Worm (Caenorhabditis elegans) whole organism, mixed stage, embryonic: ENCODE results near the gene sre-49.

Experiments
- M03D4.4 ChIP-seq: sonication (generic microtip); optimal IDR thresholded peaks from 2 replicates; lab custom pipeline; 2017; ENCODE audit warnings: mild to moderate bottlenecking, missing genetic modification characterization, missing compliant biosample characterization
- blmp-1 ChIP-seq: fragments of 150-350 bp; optimal IDR thresholded peaks from 2 replicates; lab custom pipeline; 2014; ENCODE audit warnings: missing biosample characterization, missing genetic modification characterization
- elt-1 ChIP-seq: sonication (generic microtip); optimal IDR thresholded peaks from 2 replicates; lab custom pipeline; 2017; ENCODE audit warnings: missing genetic modification characterization, mild to moderate bottlenecking, missing compliant biosample characterization, antibody characterized with exemption, moderate library complexity, borderline replicate concordance; ENCODE audit not compliant: insufficient read depth
- elt-3 ChIP-seq: fragments of 150-350 bp; optimal IDR thresholded peaks from 2 replicates; lab custom pipeline; 2014; ENCODE audit warnings: missing biosample characterization, missing genetic modification characterization
- lin-13 ChIP-seq: fragments of 150-350 bp; optimal IDR thresholded peaks from 2 replicates; lab custom pipeline; 2014; ENCODE audit warnings: missing biosample characterization, missing genetic modification characterization
- mls-2 ChIP-seq: sonication (generic microtip); optimal IDR thresholded peaks from 2 replicates; lab custom pipeline; 2016; ENCODE audit warnings: mild to moderate bottlenecking, missing genetic modification characterization, moderate library complexity, missing compliant biosample characterization
- nhr-12 ChIP-seq: fragments of 150-350 bp; optimal IDR thresholded peaks from 2 replicates; lab custom pipeline; 2014; ENCODE audit warnings: missing biosample characterization, missing genetic modification characterization
- nhr-2 ChIP-seq: fragments of 150-350 bp; optimal IDR thresholded peaks from 2 replicates; lab custom pipeline; 2014; ENCODE audit warnings: missing biosample characterization, missing genetic modification characterization
- nhr-237 ChIP-seq: fragments of 150-350 bp; optimal IDR thresholded peaks from 2 replicates; lab custom pipeline; 2014; ENCODE audit warnings: missing biosample characterization, missing genetic modification characterization
- sem-2 ChIP-seq: fragments of 200-800 bp; sonication (Bioruptor generic); optimal IDR thresholded peaks from 2 replicates; lab custom pipeline; 2018; ENCODE audit warnings: mild to moderate bottlenecking, missing genetic modification characterization, missing compliant biosample characterization
- snpc-4 ChIP-seq: fragments of 150-350 bp; optimal IDR thresholded peaks from 2 replicates; lab custom pipeline; 2014; ENCODE audit warnings: missing biosample characterization, missing genetic modification characterization
- unc-62 ChIP-seq: fragments of 150-350 bp; optimal IDR thresholded peaks from 2 replicates; lab custom pipeline; 2014; ENCODE audit warnings: missing biosample characterization, missing genetic modification reagents, missing genetic modification characterization
- ztf-11 ChIP-seq: fragments of 150-350 bp; optimal IDR thresholded peaks from 2 replicates; lab custom pipeline; 2014; ENCODE audit warnings: missing biosample characterization, missing genetic modification characterization

ce11 chrII:12301233-12301632 is 17.4 kb upstream of the sre-49 start:
- TF ChIP-seq nhr-237: no peak
- TF ChIP-seq ztf-11: no peak
- TF ChIP-seq lin-13 (tag; lab: Kevin White, UChicago): no peak
- TF ChIP-seq nhr-12 (tag; lab: Kevin White, UChicago): no peak
- no peak for TF ChIP-seq nhr-2 (tag; lab: Kevin White, UChicago)
- no peak for TF ChIP-seq snpc-4 (tag; lab: Kevin White, UChicago)
- no peak for TF ChIP-seq blmp-1 (tag; lab: Kevin White, UChicago)
- TF ChIP-seq M03D4.4 (tag; lab: Kevin White, UChicago): no peak
- TF ChIP-seq sem-2 (GFP tag; lab: Kevin White, UChicago): no peak
- no peak for TF ChIP-seq elt-3 (tag; lab: Kevin White, UChicago)
- no peak for TF ChIP-seq mls-2 (tag; lab: Kevin White, UChicago)
- no peak for TF ChIP-seq unc-62 (GFP tag; lab: Kevin White, UChicago)
- TF ChIP-seq elt-1 (tag; lab: Kevin White, UChicago): no peak
